Fruit fly (Drosophila melanogaster) whole organism, embryonic: ENCODE measurements around the gene SsRbeta.

Experiments used
- Atf-2 ChIP-seq: fragments of 200-800 bp; sonication (Bioruptor generic); optimal IDR thresholded peaks from 2 replicates; lab custom pipeline; 2016; ENCODE audit warnings: missing biosample characterization, missing genetic modification characterization
- Blimp-1 ChIP-seq: fragments of 200-800 bp; sonication (Bioruptor generic); optimal IDR thresholded peaks from 3 replicates; lab custom pipeline; 2018; ENCODE audit warnings: missing biosample characterization, missing genetic modification characterization, mild to moderate bottlenecking, moderate library complexity, missing genetic modification reagents
- CG10462 ChIP-seq: fragments of 200-800 bp; sonication (Bioruptor generic); optimal IDR thresholded peaks from 2 replicates; lab custom pipeline; 2016; ENCODE audit warnings: missing biosample characterization, missing genetic modification characterization
- CG10959 ChIP-seq: fragments of 200-800 bp; sonication (Bioruptor generic); IDR thresholded peaks from 2 replicates; pipeline ENCODE4 v1.3.6; 2022; ENCODE audit warnings: missing biosample characterization, missing genetic modification characterization
- CG12104 ChIP-seq: fragments of 200-800 bp; sonication (Bioruptor generic); optimal IDR thresholded peaks from 3 replicates; lab custom pipeline; 2016; ENCODE audit warnings: missing biosample characterization, missing genetic modification characterization
- CG1233 ChIP-seq: fragments of 200-800 bp; sonication (Bioruptor generic); optimal IDR thresholded peaks from 4 replicates; lab custom pipeline; 2018; ENCODE audit warnings: missing biosample characterization, mild to moderate bottlenecking, missing genetic modification characterization
- CG13123 ChIP-seq: fragments of 200-800 bp; sonication (Bioruptor generic); optimal IDR thresholded peaks from 2 replicates; lab custom pipeline; 2016; ENCODE audit warnings: missing biosample characterization, missing genetic modification characterization
- CG17385 ChIP-seq: fragments of 200-800 bp; sonication (Bioruptor generic); optimal IDR thresholded peaks from 3 replicates; lab custom pipeline; 2018; ENCODE audit warnings: missing biosample characterization, mild to moderate bottlenecking, missing genetic modification characterization
- CG17829 ChIP-seq: fragments of 200-800 bp; optimal IDR thresholded peaks from 2 replicates; lab custom pipeline; 2019; ENCODE audit warnings: missing biosample characterization, mild to moderate bottlenecking, missing genetic modification characterization, moderate library complexity
- CG18262 ChIP-seq: fragments of 200-800 bp; optimal IDR thresholded peaks from 3 replicates; lab custom pipeline; 2019; ENCODE audit warnings: missing biosample characterization, mild to moderate bottlenecking, missing genetic modification characterization, moderate library complexity
- CG18599 ChIP-seq: fragments of 200-800 bp; sonication (Bioruptor generic); optimal IDR thresholded peaks from 3 replicates; lab custom pipeline; 2017; ENCODE audit warnings: missing biosample characterization, missing genetic modification characterization, mild to moderate bottlenecking, moderate library complexity, missing genetic modification reagents
- CG18619 ChIP-seq: fragments of 200-800 bp; sonication (Bioruptor generic); optimal IDR thresholded peaks from 3 replicates; lab custom pipeline; 2017; ENCODE audit warnings: missing biosample characterization, mild to moderate bottlenecking, missing genetic modification characterization
- CG2678 ChIP-seq: fragments of 200-800 bp; sonication (Bioruptor generic); optimal IDR thresholded peaks from 3 replicates; lab custom pipeline; 2019; ENCODE audit warnings: missing biosample characterization, mild to moderate bottlenecking, missing genetic modification characterization, moderate library complexity
- CG2889 ChIP-seq: fragments of 200-800 bp; sonication (Bioruptor generic); IDR thresholded peaks from 3 replicates; pipeline ENCODE4 v1.3.6; 2022; ENCODE audit warnings: missing biosample characterization, missing genetic modification characterization
- CG3281 ChIP-seq: fragments of 200-800 bp; sonication (Bioruptor generic); optimal IDR thresholded peaks from 3 replicates; lab custom pipeline; 2017; ENCODE audit warnings: missing biosample characterization, mild to moderate bottlenecking, missing genetic modification characterization
- CG33557 ChIP-seq: fragments of 200-800 bp; sonication (Bioruptor generic); optimal IDR thresholded peaks from 2 replicates; lab custom pipeline; 2019; ENCODE audit warnings: missing biosample characterization, mild to moderate bottlenecking, missing genetic modification characterization, moderate library complexity
- CG4424 ChIP-seq: fragments of 200-800 bp; sonication (Bioruptor generic); optimal IDR thresholded peaks from 3 replicates; lab custom pipeline; 2016; ENCODE audit warnings: missing biosample characterization, missing genetic modification characterization
- CG5180 ChIP-seq: fragments of 200-800 bp; sonication (Bioruptor generic); optimal IDR thresholded peaks from 3 replicates; lab custom pipeline; 2017; ENCODE audit warnings: missing biosample characterization, missing genetic modification characterization, mild to moderate bottlenecking, moderate library complexity, missing genetic modification reagents
- CG6683 ChIP-seq: fragments of 200-800 bp; sonication (Bioruptor generic); optimal IDR thresholded peaks from 2 replicates; lab custom pipeline; 2017; ENCODE audit warnings: missing biosample characterization, mild to moderate bottlenecking, missing genetic modification characterization, missing genetic modification reagents
- CG6765 ChIP-seq: fragments of 200-800 bp; sonication (Bioruptor generic); optimal IDR thresholded peaks from 3 replicates; lab custom pipeline; 2017; ENCODE audit warnings: missing biosample characterization, mild to moderate bottlenecking, missing genetic modification characterization
- CG6854 ChIP-seq: fragments of 200-800 bp; sonication (Bioruptor generic); optimal IDR thresholded peaks from 3 replicates; lab custom pipeline; 2017; ENCODE audit warnings: missing biosample characterization, mild to moderate bottlenecking, missing genetic modification characterization
- CG8388 ChIP-seq: fragments of 200-800 bp; sonication (Bioruptor generic); optimal IDR thresholded peaks from 2 replicates; lab custom pipeline; 2019; ENCODE audit warnings: missing biosample characterization, mild to moderate bottlenecking, missing genetic modification characterization, moderate library complexity
- CG8924 ChIP-seq: fragments of 200-800 bp; optimal IDR thresholded peaks from 3 replicates; lab custom pipeline; 2019; ENCODE audit warnings: missing biosample characterization, mild to moderate bottlenecking, missing genetic modification characterization, moderate library complexity
- CG9437 ChIP-seq: fragments of 200-800 bp; sonication (Bioruptor generic); optimal IDR thresholded peaks from 2 replicates; lab custom pipeline; 2018; ENCODE audit warnings: missing biosample characterization, mild to moderate bottlenecking, missing genetic modification characterization
- CoRest ChIP-seq: fragments of 200-800 bp; sonication (Bioruptor generic); optimal IDR thresholded peaks from 3 replicates; lab custom pipeline; 2018; ENCODE audit warnings: missing biosample characterization, mild to moderate bottlenecking, missing genetic modification characterization, moderate library complexity
- Eip74EF ChIP-seq, 2 experiments: fragments of 200-800 bp in 1 of 2; fragments of >200 bp in 1 of 2; sonication (Bioruptor generic) in 1 of 2; optimal IDR thresholded peaks; 2 replicates each; lab custom pipeline; 2017 to 2019; ENCODE audit warnings: missing biosample characterization in 2 of 2, missing genetic modification characterization in 2 of 2, mild to moderate bottlenecking in 1 of 2, moderate library complexity in 1 of 2
- Hr3 ChIP-seq: fragments of 200-800 bp; sonication (Bioruptor generic); optimal IDR thresholded peaks from 3 replicates; lab custom pipeline; 2016; ENCODE audit warnings: missing biosample characterization, missing genetic modification characterization
- NFAT ChIP-seq: fragments of 200-800 bp; sonication (Bioruptor generic); IDR thresholded peaks from 2 replicates; pipeline ENCODE4 v1.3.6; 2022; ENCODE audit warnings: missing biosample characterization, missing genetic modification characterization
- Sox102F ChIP-seq: fragments of 200-800 bp; sonication (Bioruptor generic); optimal IDR thresholded peaks from 2 replicates; lab custom pipeline; 2018; ENCODE audit warnings: missing biosample characterization, mild to moderate bottlenecking, missing genetic modification characterization, moderate library complexity
- Xbp1 ChIP-seq: fragments of 200-800 bp; sonication (Bioruptor generic); optimal IDR thresholded peaks from 3 replicates; lab custom pipeline; 2016; ENCODE audit warnings: missing biosample characterization, mild to moderate bottlenecking, missing genetic modification characterization
- az2 ChIP-seq: fragments of 200-800 bp; sonication (Bioruptor generic); optimal IDR thresholded peaks from 3 replicates; lab custom pipeline; 2016; ENCODE audit warnings: missing biosample characterization, missing genetic modification characterization
- bcd ChIP-seq: fragments of 200-800 bp; sonication (Bioruptor generic); optimal IDR thresholded peaks from 2 replicates; lab custom pipeline; 2017; ENCODE audit warnings: missing biosample characterization, mild to moderate bottlenecking, missing genetic modification characterization
- bsh ChIP-seq, 2 experiments: fragments of 200-800 bp; sonication (Bioruptor generic); optimal IDR thresholded peaks; 2 replicates each; lab custom pipeline; 2017 to 2018; ENCODE audit warnings: mild to moderate bottlenecking in 2 of 2, missing biosample characterization in 2 of 2, missing genetic modification characterization in 2 of 2, moderate library complexity in 1 of 2
- dmrt11E ChIP-seq: fragments of 200-800 bp; sonication (Bioruptor generic); optimal IDR thresholded peaks from 3 replicates; lab custom pipeline; 2018; ENCODE audit warnings: missing biosample characterization, mild to moderate bottlenecking, missing genetic modification characterization, moderate library complexity
- fd96Cb ChIP-seq: fragments of 200-800 bp; sonication (Bioruptor generic); optimal IDR thresholded peaks from 2 replicates; lab custom pipeline; 2018; ENCODE audit warnings: missing biosample characterization, mild to moderate bottlenecking, missing genetic modification characterization, moderate library complexity
- gem ChIP-seq: fragments of 200-800 bp; sonication (Bioruptor generic); optimal IDR thresholded peaks from 2 replicates; lab custom pipeline; 2019; ENCODE audit warnings: missing biosample characterization, mild to moderate bottlenecking, missing genetic modification characterization, moderate library complexity
- gro ChIP-seq: fragments of 200-800 bp; sonication (Bioruptor generic); optimal IDR thresholded peaks from 2 replicates; lab custom pipeline; 2016; ENCODE audit warnings: missing biosample characterization, missing genetic modification characterization
- lola ChIP-seq, 3 experiments: fragments of >200 bp in 2 of 3; fragments of 200-800 bp in 1 of 3; sonication (Bioruptor generic) in 1 of 3; optimal IDR thresholded peaks; 2 replicates each; lab custom pipeline; 2017 to 2019; ENCODE audit warnings: missing biosample characterization in 3 of 3, missing genetic modification characterization in 3 of 3, mild to moderate bottlenecking in 1 of 3, moderate library complexity in 1 of 3
- nmo ChIP-seq: fragments of 200-800 bp; sonication (Bioruptor generic); optimal IDR thresholded peaks from 2 replicates; lab custom pipeline; 2018; ENCODE audit warnings: missing biosample characterization, mild to moderate bottlenecking, missing genetic modification characterization, moderate library complexity
- org-1 ChIP-seq: fragments of 200-800 bp; sonication (Bioruptor generic); optimal IDR thresholded peaks from 2 replicates; lab custom pipeline; 2017; ENCODE audit warnings: missing biosample characterization, missing genetic modification characterization
- pfk ChIP-seq: fragments of 200-800 bp; sonication (Bioruptor generic); optimal IDR thresholded peaks from 2 replicates; lab custom pipeline; 2018; ENCODE audit warnings: missing biosample characterization, mild to moderate bottlenecking, missing genetic modification characterization, moderate library complexity
- phol ChIP-seq: fragments of 200-800 bp; sonication (Bioruptor generic); optimal IDR thresholded peaks from 3 replicates; lab custom pipeline; 2018; ENCODE audit warnings: missing biosample characterization, mild to moderate bottlenecking, missing genetic modification characterization, moderate library complexity
- schlank ChIP-seq: fragments of 200-800 bp; sonication (Bioruptor generic); optimal IDR thresholded peaks from 2 replicates; lab custom pipeline; 2018; ENCODE audit warnings: missing biosample characterization, mild to moderate bottlenecking, missing genetic modification characterization
- sens ChIP-seq: fragments of 200-800 bp; sonication (Bioruptor generic); peaks from one replicate; lab custom pipeline; 2016; ENCODE audit warnings: missing biosample characterization, missing genetic modification characterization
- sna ChIP-seq: fragments of 200-800 bp; sonication (Bioruptor generic); IDR thresholded peaks from 2 replicates; pipeline ENCODE4 v1.3.6; 2022; ENCODE audit warnings: missing biosample characterization, missing genetic modification characterization; ENCODE audit not compliant: partially characterized antibody
- sr ChIP-seq: fragments of 200-800 bp; sonication (Bioruptor generic); IDR thresholded peaks from 3 replicates; pipeline ENCODE4 v1.3.6; 2022; ENCODE audit warnings: missing biosample characterization, missing genetic modification characterization
- tio ChIP-seq: fragments of 200-800 bp; sonication (Bioruptor generic); optimal IDR thresholded peaks from 2 replicates; lab custom pipeline; 2017; ENCODE audit warnings: missing biosample characterization, missing genetic modification characterization, inconsistent platforms
- trem ChIP-seq: fragments of 200-800 bp; optimal IDR thresholded peaks from 3 replicates; lab custom pipeline; 2019; ENCODE audit warnings: missing biosample characterization, mild to moderate bottlenecking, missing genetic modification characterization, moderate library complexity
- twi ChIP-seq: fragments of 200-800 bp; optimal IDR thresholded peaks from 2 replicates; lab custom pipeline; 2019; ENCODE audit warnings: missing biosample characterization, mild to moderate bottlenecking, missing genetic modification characterization, moderate library complexity

SsRbeta gene

dm6 chr3L:16172809-16173276, 43.4 kb downstream of the SsRbeta start (continued):
- no peak for TF ChIP-seq sr
- TF ChIP-seq fd96Cb (tag; lab: Kevin White, UChicago): peak; percentile 14
- peak; percentile 67 for TF ChIP-seq gem (tag; lab: Kevin White, UChicago)
- TF ChIP-seq Sox102F (GFP tag; lab: Kevin White, UChicago): peak; percentile 41
- no peak for TF ChIP-seq Atf-2 (GFP tag; lab: Kevin White, UChicago)
- TF ChIP-seq CG5180 (GFP tag; lab: Kevin White, UChicago): peak; percentile 2
- peak; percentile 7 for TF ChIP-seq twi (tag; lab: Kevin White, UChicago)
- TF ChIP-seq CG18619 (GFP tag; lab: Kevin White, UChicago): peak; percentile 37
- TF ChIP-seq CG6765 (GFP tag; lab: Kevin White, UChicago): peak; percentile 16
- peak; percentile 1 for TF ChIP-seq CG3281 (GFP tag; lab: Kevin White, UChicago)
- TF ChIP-seq CG12104 (GFP tag; lab: Kevin White, UChicago): peak; percentile 6
- TF ChIP-seq Blimp-1: peak; percentile 22
- peak; percentile 35 for TF ChIP-seq sens (GFP tag; lab: Kevin White, UChicago)
- peak; percentile 44 for TF ChIP-seq CG18599 (GFP tag; lab: Kevin White, UChicago)
- TF ChIP-seq CoRest (tag; lab: Kevin White, UChicago): peak; percentile 68
- peak; percentile 13 for TF ChIP-seq trem (tag; lab: Kevin White, UChicago)
- TF ChIP-seq CG1233: peak; percentile 8
- peak; percentile 29 for TF ChIP-seq CG6854 (GFP tag; lab: Kevin White, UChicago)
- TF ChIP-seq nmo (GFP tag; lab: Kevin White, UChicago): peak; percentile 70
- peak; percentile 68 for TF ChIP-seq CG2678 (tag; lab: Kevin White, UChicago)
- peak; percentile 24 for TF ChIP-seq bcd (GFP tag; lab: Kevin White, UChicago)
- TF ChIP-seq CG17385: peak; percentile 35
- TF ChIP-seq gro: no peak
- TF ChIP-seq CG8388: peak; percentile 23
- peak; percentile 18 for TF ChIP-seq az2 (GFP tag; lab: Kevin White, UChicago)
- TF ChIP-seq bsh (GFP tag; optimal IDR thresholded peaks at IDR 0.05; lab: Kevin White, UChicago): peak; percentile 25 to 40
- peak; percentile 26 for TF ChIP-seq org-1
- TF ChIP-seq pfk (GFP tag; lab: Kevin White, UChicago): no peak
- TF ChIP-seq Xbp1 (GFP tag; lab: Kevin White, UChicago): peak; percentile 27
- peak; percentile 43 for TF ChIP-seq CG9437 (GFP tag; lab: Kevin White, UChicago)
- peak; percentile 8 for TF ChIP-seq CG33557
- peak; percentile 40 for TF ChIP-seq CG4424
- peak; percentile 61 for TF ChIP-seq phol (tag; lab: Kevin White, UChicago)
- TF ChIP-seq lola (GFP tag; optimal IDR thresholded peaks at IDR 0.05; lab: Kevin White, UChicago): peak in 1 of 3 experiments; percentile 63
- TF ChIP-seq CG18262 (tag; lab: Kevin White, UChicago): peak; percentile 66
- peak; percentile 46 for TF ChIP-seq CG8924 (tag; lab: Kevin White, UChicago)
- TF ChIP-seq dmrt11E (tag; lab: Kevin White, UChicago): peak; percentile 43
- no peak for TF ChIP-seq CG13123 (GFP tag; lab: Kevin White, UChicago)
- peak in 1 of 2 experiments; percentile 3 for TF ChIP-seq Eip74EF (GFP tag; optimal IDR thresholded peaks at IDR 0.05; lab: Kevin White, UChicago)
- no peak for TF ChIP-seq CG10462
- TF ChIP-seq Hr3 (GFP tag; lab: Kevin White, UChicago): peak; percentile 43
- no peak for TF ChIP-seq schlank (tag; lab: Kevin White, UChicago)
- TF ChIP-seq CG10959 (GFP tag; lab: Robert Waterston, UW): no peak
- TF ChIP-seq sna (GFP tag; lab: Robert Waterston, UW): no peak
- TF ChIP-seq CG17829 (tag; lab: Kevin White, UChicago): peak; percentile 28
- no peak for TF ChIP-seq CG2889 (GFP tag; lab: Robert Waterston, UW)
- TF ChIP-seq NFAT (GFP tag; lab: Robert Waterston, UW): no peak
- TF ChIP-seq tio (GFP tag; lab: Kevin White, UChicago): peak; percentile 59
- peak; percentile 1 for TF ChIP-seq CG6683 (GFP tag; lab: Kevin White, UChicago)
